Worm (Caenorhabditis elegans): ENCODE data around the gene M01H9.3.

The M01H9.3 gene

DNA sequence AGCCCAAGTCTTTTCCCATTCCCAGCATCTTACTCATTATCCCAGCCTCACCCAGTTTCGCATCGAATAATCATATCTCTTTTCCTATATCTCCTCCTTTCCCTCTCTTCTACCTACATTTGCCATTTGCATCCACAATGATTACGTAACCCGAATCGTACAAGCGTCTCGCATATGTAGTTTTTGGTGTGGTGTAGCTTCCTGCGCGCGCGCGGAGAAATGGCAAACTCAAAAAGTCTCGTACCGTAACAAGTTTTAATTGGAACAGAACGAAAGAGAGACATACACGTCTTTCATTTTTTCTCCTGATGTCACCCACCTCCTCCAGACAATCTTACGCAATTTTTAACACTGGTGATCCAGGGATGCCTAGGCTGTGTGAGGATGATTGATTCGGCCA lies 49.2 kb upstream of the M01H9.3 start:
- TF ChIP-seq blmp-1 (tag; optimal IDR thresholded peaks at IDR 0.05; ENCODE audit: insufficient read depth): no peak
- TF ChIP-seq mbf-1 (tag; optimal IDR thresholded peaks at IDR 0.05): no peak
- no peak for TF ChIP-seq skn-1 (tag; optimal IDR thresholded peaks at IDR 0.05)
- no peak for TF ChIP-seq mab-5 (tag; optimal IDR thresholded peaks at IDR 0.05)
- TF ChIP-seq unc-55 (GFP tag; optimal IDR thresholded peaks at IDR 0.05): no peak

DNA sequence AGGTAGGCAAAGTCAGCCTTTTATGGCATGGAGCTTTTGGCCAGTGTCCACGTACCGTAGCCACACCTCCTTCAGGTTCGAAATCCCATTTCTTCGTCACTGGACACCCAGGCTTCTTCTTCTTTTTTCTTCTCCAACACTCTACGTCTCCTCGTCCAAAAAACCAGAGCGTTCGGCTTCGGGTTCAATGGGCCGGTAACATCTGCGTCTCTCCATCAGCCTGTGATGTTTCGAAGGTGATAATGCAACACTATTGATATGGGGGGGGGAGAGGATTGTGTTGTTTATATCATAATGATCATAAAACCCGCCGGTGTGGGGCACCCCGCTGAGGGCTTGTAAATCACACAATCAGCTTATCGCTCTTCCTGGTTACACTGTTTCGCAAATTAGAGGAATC lies 48.1 kb upstream of the M01H9.3 start, which contains the start of gene ZK180.6:
ZK180.6 (minus strand) TSS at position 101 of the 400 bp plus-strand sequence.
- TF ChIP-seq ZK546.5 (tag; optimal IDR thresholded peaks at IDR 0.05) (no peak), nhr-11 (tag; optimal IDR thresholded peaks at IDR 0.05) (no peak), nhr-77 (tag; optimal IDR thresholded peaks at IDR 0.05) (no peak), ama-1 (optimal IDR thresholded peaks at IDR 0.05) (no peak), nhr-237 (tag; optimal IDR thresholded peaks at IDR 0.05) (no peak), C34F6.9 (tag; optimal IDR thresholded peaks at IDR 0.05) (no peak), elt-1 (tag; optimal IDR thresholded peaks at IDR 0.05) (no peak), unc-39 (tag; optimal IDR thresholded peaks at IDR 0.05) (no peak), skn-1 (tag; optimal IDR thresholded peaks at IDR 0.05) (no peak), aly-2 (tag; optimal IDR thresholded peaks at IDR 0.05) (no peak), nhr-21 (tag; optimal IDR thresholded peaks at IDR 0.05) (no peak), lin-13 (GFP tag; optimal IDR thresholded peaks at IDR 0.05) (no peak), R02D3.7 (tag; optimal IDR thresholded peaks at IDR 0.05) (no peak), dmd-4 (tag; optimal IDR thresholded peaks at IDR 0.05) (no peak), nhr-12 (tag; optimal IDR thresholded peaks at IDR 0.05) (no peak)

DNA sequence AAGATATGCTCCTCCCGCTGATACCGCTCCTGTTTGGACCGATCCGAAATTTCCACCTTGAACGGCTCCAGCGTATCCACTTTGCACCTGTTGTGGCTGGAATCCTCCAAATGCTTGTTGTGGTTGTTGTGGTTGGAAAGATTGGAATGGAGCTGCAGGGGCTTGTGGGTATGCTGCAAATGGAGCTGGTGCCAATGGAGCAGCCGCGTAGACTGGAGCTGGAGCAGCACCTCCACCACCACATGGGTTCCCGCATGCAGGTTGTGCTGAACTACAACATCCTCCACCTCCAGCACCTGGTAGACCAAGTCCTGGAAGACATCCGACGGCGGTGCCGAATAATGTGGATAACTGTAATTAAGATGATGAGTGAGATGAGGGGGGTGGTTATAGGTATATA lies 46.6 kb upstream of the M01H9.3 start:
- no peak for TF ChIP-seq ZK546.5 (tag; optimal IDR thresholded peaks at IDR 0.05)
- no peak for TF ChIP-seq sma-3 (GFP tag; optimal IDR thresholded peaks at IDR 0.05)
- TF ChIP-seq mbf-1 (tag; optimal IDR thresholded peaks at IDR 0.05): no peak
- no peak for TF ChIP-seq ztf-11 (tag; optimal IDR thresholded peaks at IDR 0.05)
- no peak for TF ChIP-seq ama-1 (optimal IDR thresholded peaks at IDR 0.05)
- TF ChIP-seq peb-1 (tag; optimal IDR thresholded peaks at IDR 0.05): no peak

DNA sequence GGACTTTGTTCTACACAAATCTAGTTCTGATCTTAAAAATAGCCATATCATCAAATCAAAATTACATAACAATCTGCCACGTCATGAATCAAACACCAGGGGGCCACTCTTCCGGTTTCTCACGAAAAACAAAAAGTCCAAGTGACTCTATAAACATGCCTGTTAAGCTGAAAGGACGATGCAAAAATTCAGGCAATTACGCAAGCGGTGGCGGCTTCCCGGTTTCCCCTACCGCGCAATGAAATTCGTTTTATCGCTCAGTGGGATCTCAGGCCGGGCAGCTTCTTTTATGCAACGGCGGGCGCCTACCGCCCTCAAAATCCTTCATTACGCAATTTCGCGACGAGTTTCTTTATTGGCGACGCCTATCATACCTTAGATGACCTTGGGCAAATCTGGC lies 42.9 kb upstream of the M01H9.3 start:
- TF ChIP-seq lin-39 (tag; optimal IDR thresholded peaks at IDR 0.05) (no peak), zag-1 (tag; optimal IDR thresholded peaks at IDR 0.05) (no peak), F13H6.1 (tag; optimal IDR thresholded peaks at IDR 0.05) (no peak), nhr-25 (tag; optimal IDR thresholded peaks at IDR 0.05) (peak; percentile 42), unc-55 (GFP tag; optimal IDR thresholded peaks at IDR 0.05) (no peak), nhr-129 (tag; optimal IDR thresholded peaks at IDR 0.05) (no peak), nhr-6 (tag; optimal IDR thresholded peaks at IDR 0.05) (no peak), dmd-4 (tag; optimal IDR thresholded peaks at IDR 0.05) (no peak), R02D3.7 (tag; optimal IDR thresholded peaks at IDR 0.05) (no peak), elt-1 (tag; optimal IDR thresholded peaks at IDR 0.05) (no peak), unc-39 (tag; optimal IDR thresholded peaks at IDR 0.05) (no peak), alr-1 (tag; optimal IDR thresholded peaks at IDR 0.05) (no peak), Y55F3AM.14 (GFP tag; optimal IDR thresholded peaks at IDR 0.05) (peak; percentile 7), ztf-11 (tag; optimal IDR thresholded peaks at IDR 0.05) (no peak), ztf-4 (tag; optimal IDR thresholded peaks at IDR 0.05) (no peak), nhr-23 (tag; optimal IDR thresholded peaks at IDR 0.05) (no peak), ZK546.5 (tag; optimal IDR thresholded peaks at IDR 0.05) (no peak)

DNA sequence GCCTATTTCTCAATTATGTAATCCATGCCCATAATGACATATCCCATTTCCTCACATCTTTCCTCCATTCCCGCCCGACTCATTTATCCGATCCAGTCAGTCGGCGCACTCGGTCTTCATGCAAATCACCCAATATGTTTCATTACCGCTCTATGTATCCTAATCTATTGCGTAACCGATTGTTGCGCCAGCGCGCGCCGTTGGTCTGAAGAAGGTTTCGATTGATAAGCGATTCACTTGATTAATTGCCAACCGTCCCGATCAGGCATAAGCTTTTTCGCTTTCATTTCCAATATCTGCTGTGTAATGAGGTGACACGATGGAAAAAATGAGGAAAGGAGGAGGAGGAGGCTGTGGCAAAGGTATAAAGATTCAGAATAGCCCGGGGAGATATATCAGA lies 41.3 kb upstream of the M01H9.3 start:
- TF ChIP-seq unc-55 (GFP tag; optimal IDR thresholded peaks at IDR 0.05) (no peak), blmp-1 (tag; optimal IDR thresholded peaks at IDR 0.05; ENCODE audit: insufficient read depth) (peak; percentile 75), ceh-82 (tag; optimal IDR thresholded peaks at IDR 0.05) (no peak), mbf-1 (tag; optimal IDR thresholded peaks at IDR 0.05) (no peak), gmeb-1 (tag; optimal IDR thresholded peaks at IDR 0.05) (no peak)

DNA sequence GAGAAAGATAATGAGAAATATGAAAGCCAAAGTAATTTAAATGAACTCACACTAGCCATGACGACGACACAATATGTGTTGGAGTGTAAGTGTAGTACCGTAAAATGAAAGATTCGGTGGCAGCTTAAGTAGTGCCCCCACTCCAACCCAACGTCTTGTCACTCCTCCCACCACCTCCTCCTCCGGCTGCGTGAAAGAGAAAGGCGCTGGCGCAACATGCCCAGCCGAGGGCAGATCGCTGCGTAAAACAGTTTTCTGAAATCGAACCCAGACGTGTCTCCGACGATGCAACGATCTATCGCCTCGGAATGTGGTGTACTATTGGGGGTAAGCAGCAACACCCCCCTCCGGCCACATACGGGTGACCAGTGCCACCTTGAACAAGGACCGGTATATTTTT lies 40.2 kb upstream of the M01H9.3 start, which contains the start of gene ZK180.5:
ZK180.5 (minus strand) TSS at position 101 of the 400 bp plus-strand sequence.
- TF ChIP-seq nhr-77 (tag; optimal IDR thresholded peaks at IDR 0.05) (no peak), nhr-129 (tag; optimal IDR thresholded peaks at IDR 0.05) (no peak), blmp-1 (tag; optimal IDR thresholded peaks at IDR 0.05; ENCODE audit: insufficient read depth) (no peak), Y55F3AM.14 (GFP tag; optimal IDR thresholded peaks at IDR 0.05) (no peak), mab-5 (tag; optimal IDR thresholded peaks at IDR 0.05) (no peak), nhr-25 (tag; optimal IDR thresholded peaks at IDR 0.05) (peak; percentile 17), nhr-6 (tag; optimal IDR thresholded peaks at IDR 0.05) (no peak), lin-11 (tag; optimal IDR thresholded peaks at IDR 0.05) (no peak)

All from whole organism, L2 larva.